Worm (Caenorhabditis elegans) whole organism, L4 larva: ENCODE results near the gene nhr-228.
A peak's percentile ranks its signal among the peaks of the same experiment; 100 is the strongest.

Source experiments
- F26F4.8 ChIP-seq: fragments of 200-800 bp; sonication (Bioruptor generic); conservative IDR thresholded peaks from 2 replicates; pipeline ENCODE4 v1.3.6; 2022; ENCODE audit warnings: missing genetic modification characterization, missing compliant biosample characterization
- F37D6.2 ChIP-seq: sonication (generic microtip); optimal IDR thresholded peaks from 2 replicates; lab custom pipeline; 2016; ENCODE audit warnings: mild to moderate bottlenecking, missing genetic modification characterization, missing compliant biosample characterization
- F49E8.2 ChIP-seq: sonication (generic microtip); optimal IDR thresholded peaks from 2 replicates; lab custom pipeline; 2016; ENCODE audit warnings: missing compliant biosample characterization, mild to moderate bottlenecking, missing genetic modification characterization, borderline replicate concordance
- arid-1 ChIP-seq: fragments of 200-800 bp; sonication (Bioruptor generic); conservative IDR thresholded peaks from 2 replicates; pipeline ENCODE4 v1.3.6; 2022; ENCODE audit warnings: missing genetic modification reagents, missing genetic modification characterization, missing compliant biosample characterization
- attf-4 ChIP-seq: sonication (generic microtip); optimal IDR thresholded peaks from 3 replicates; lab custom pipeline; 2017; ENCODE audit warnings: missing biosample characterization, missing genetic modification characterization
- cey-2 ChIP-seq: sonication (generic microtip); optimal IDR thresholded peaks from 3 replicates; lab custom pipeline; 2017; ENCODE audit warnings: missing genetic modification characterization, mild to moderate bottlenecking, missing compliant biosample characterization, antibody characterized with exemption, borderline replicate concordance; ENCODE audit not compliant: insufficient read depth
- daf-16 ChIP-seq, 3 experiments: sonication (generic microtip); optimal IDR thresholded peaks; 2 replicates each; lab custom pipeline; 2016 to 2017; ENCODE audit warnings: missing genetic modification characterization in 3 of 3, missing genetic modification reagents in 3 of 3, mild to moderate bottlenecking in 2 of 3, missing compliant biosample characterization in 2 of 3, missing biosample characterization in 1 of 3, moderate library complexity in 1 of 3
- dmd-6 ChIP-seq: fragments of 200-800 bp; sonication (Bioruptor generic); IDR thresholded peaks from 2 replicates; pipeline ENCODE4 v1.3.6; 2022; ENCODE audit warnings: missing genetic modification reagents, missing genetic modification characterization, missing compliant biosample characterization
- dmd-8 ChIP-seq: fragments of 200-800 bp; sonication (Bioruptor generic); IDR thresholded peaks from 2 replicates; pipeline ENCODE4 v1.3.6; 2022; ENCODE audit warnings: missing genetic modification characterization, missing compliant biosample characterization
- dpl-1 ChIP-seq: fragments of 150-350 bp; optimal IDR thresholded peaks from 2 replicates; lab custom pipeline; 2014; ENCODE audit warnings: missing biosample characterization, missing genetic modification reagents, missing genetic modification characterization
- dve-1 ChIP-seq: sonication (generic microtip); optimal IDR thresholded peaks from 2 replicates; lab custom pipeline; 2017; ENCODE audit warnings: antibody characterized with exemption, mild to moderate bottlenecking, missing genetic modification characterization, missing compliant biosample characterization; ENCODE audit not compliant: insufficient read depth
- hif-1 ChIP-seq, 2 experiments: sonication (generic microtip); optimal IDR thresholded peaks; 2 replicates each; lab custom pipeline; 2016 to 2017; ENCODE audit warnings: missing compliant biosample characterization in 2 of 2, missing genetic modification characterization in 2 of 2, missing genetic modification reagents in 2 of 2, missing genotype in 2 of 2, mild to moderate bottlenecking in 1 of 2
- hlh-11 ChIP-seq: fragments of 200-800 bp; sonication (Bioruptor generic); optimal IDR thresholded peaks from 2 replicates; lab custom pipeline; 2018; ENCODE audit warnings: mild to moderate bottlenecking, missing genetic modification characterization, missing compliant biosample characterization
- jun-1 ChIP-seq: fragments of 150-350 bp; optimal IDR thresholded peaks from 2 replicates; lab custom pipeline; 2014; ENCODE audit warnings: missing biosample characterization, missing genetic modification reagents, missing genetic modification characterization
- lim-7 ChIP-seq: fragments of 200-800 bp; sonication (Bioruptor generic); IDR thresholded peaks from 2 replicates; pipeline ENCODE4 v1.3.6; 2022; ENCODE audit warnings: missing genetic modification characterization, missing compliant biosample characterization
- lin-1 ChIP-seq: fragments of 200-800 bp; sonication (Bioruptor generic); IDR thresholded peaks from 2 replicates; pipeline ENCODE4 v1.3.6; 2022; ENCODE audit warnings: missing genetic modification reagents, missing genetic modification characterization, missing compliant biosample characterization
- lin-29 ChIP-seq: fragments of 200-800 bp; sonication (Bioruptor generic); IDR thresholded peaks from 2 replicates; pipeline ENCODE4 v1.3.6; 2022; ENCODE audit warnings: missing genetic modification reagents, missing genetic modification characterization, missing compliant biosample characterization
- lir-3 ChIP-seq: sonication (generic microtip); optimal IDR thresholded peaks from 2 replicates; lab custom pipeline; 2016; ENCODE audit warnings: mild to moderate bottlenecking, missing genetic modification characterization, missing compliant biosample characterization
- lsy-2 ChIP-seq, 2 experiments: fragments of 150-350 bp in 1 of 2; sonication (generic microtip) in 1 of 2; optimal IDR thresholded peaks; 2 replicates each; lab custom pipeline; 2014 to 2017; ENCODE audit warnings: missing biosample characterization in 2 of 2, missing genetic modification characterization in 2 of 2
- madf-5 ChIP-seq, 2 experiments: fragments of 200-800 bp; sonication (Bioruptor generic); IDR thresholded peaks; 2 replicates each; pipeline ENCODE4 v1.3.6; 2022; ENCODE audit warnings: missing compliant biosample characterization in 2 of 2, missing genetic modification characterization in 2 of 2
- nhr-10 ChIP-seq: fragments of 150-350 bp; optimal IDR thresholded peaks from 2 replicates; lab custom pipeline; 2014; ENCODE audit warnings: missing biosample characterization, missing genetic modification characterization
- nhr-102 ChIP-seq: sonication (generic microtip); optimal IDR thresholded peaks from 2 replicates; lab custom pipeline; 2016; ENCODE audit warnings: mild to moderate bottlenecking, missing genetic modification characterization, moderate library complexity, missing compliant biosample characterization
- nhr-11 ChIP-seq: fragments of 150-350 bp; optimal IDR thresholded peaks from 2 replicates; lab custom pipeline; 2014; ENCODE audit warnings: missing biosample characterization, missing genetic modification characterization
- nhr-25 ChIP-seq: sonication (generic microtip); optimal IDR thresholded peaks from 2 replicates; lab custom pipeline; 2017; ENCODE audit warnings: missing genetic modification characterization, mild to moderate bottlenecking, missing compliant biosample characterization, antibody characterized with exemption, moderate library complexity, borderline replicate concordance; ENCODE audit not compliant: insufficient read depth
- nhr-28 ChIP-seq: fragments of 150-350 bp; optimal IDR thresholded peaks from 2 replicates; lab custom pipeline; 2014; ENCODE audit warnings: missing biosample characterization, missing genetic modification characterization
- nhr-77 ChIP-seq: fragments of 150-350 bp; optimal IDR thresholded peaks from 2 replicates; lab custom pipeline; 2014; ENCODE audit warnings: missing biosample characterization, missing genetic modification characterization
- php-3 ChIP-seq: fragments of 200-800 bp; sonication (Bioruptor generic); IDR thresholded peaks from 2 replicates; pipeline ENCODE4 v1.3.6; 2022; ENCODE audit warnings: missing genetic modification reagents, missing genetic modification characterization, missing compliant biosample characterization
- pqm-1 ChIP-seq: sonication (generic microtip); optimal IDR thresholded peaks from 2 replicates; lab custom pipeline; 2017; ENCODE audit warnings: missing biosample characterization, missing genetic modification characterization
- saeg-2 ChIP-seq: fragments of 200-800 bp; sonication (Bioruptor generic); IDR thresholded peaks from 2 replicates; pipeline ENCODE4 v1.3.6; 2022; ENCODE audit warnings: missing genetic modification reagents, missing genetic modification characterization, missing compliant biosample characterization
- set-16 ChIP-seq: fragments of 200-800 bp; sonication (Bioruptor generic); IDR thresholded peaks from 2 replicates; pipeline ENCODE4 v1.3.6; 2022; ENCODE audit warnings: missing genetic modification reagents, missing genetic modification characterization, missing compliant biosample characterization
- spr-1 ChIP-seq: sonication (generic microtip); optimal IDR thresholded peaks from 2 replicates; lab custom pipeline; 2016; ENCODE audit warnings: mild to moderate bottlenecking, missing genetic modification characterization, missing compliant biosample characterization
- tag-97 ChIP-seq: fragments of 200-800 bp; sonication (Bioruptor generic); IDR thresholded peaks from 2 replicates; pipeline ENCODE4 v1.3.6; 2022; ENCODE audit warnings: missing genetic modification characterization, missing compliant biosample characterization
- tra-1 ChIP-seq: fragments of 200-800 bp; sonication (Bioruptor generic); IDR thresholded peaks from 2 replicates; pipeline ENCODE4 v1.3.6; 2022; ENCODE audit warnings: missing genetic modification reagents, missing genetic modification characterization, missing compliant biosample characterization
- unc-62 ChIP-seq, 3 experiments: fragments of 150-350 bp in 1 of 3; sonication (generic microtip); optimal IDR thresholded peaks in 2 of 3; peaks in 1 of 3; 1 replicate in 1 of 3; 2 replicates in 2 of 3; lab custom pipeline; 2014 to 2017; ENCODE audit warnings: missing biosample characterization in 3 of 3, missing genetic modification characterization in 3 of 3, missing genetic modification reagents in 3 of 3, missing genotype in 1 of 3
- zag-1 ChIP-seq: fragments of 150-350 bp; optimal IDR thresholded peaks from 2 replicates; lab custom pipeline; 2014; ENCODE audit warnings: missing biosample characterization, missing genetic modification characterization
- zip-2 ChIP-seq: fragments of 150-350 bp; optimal IDR thresholded peaks from 2 replicates; lab custom pipeline; 2014; ENCODE audit warnings: missing biosample characterization, missing genetic modification characterization
- ztf-11 ChIP-seq: fragments of 150-350 bp; optimal IDR thresholded peaks from 2 replicates; lab custom pipeline; 2014; ENCODE audit warnings: missing biosample characterization, missing genetic modification characterization

The nhr-228 gene

ce11 chrV:2324260-2324659, 42.7 kb downstream of the nhr-228 start:
- TF ChIP-seq F49E8.2 (tag; lab: Kevin White, UChicago) (no peak), arid-1 (GFP tag; lab: Robert Waterston, UW) (no peak), dpl-1 (no peak), attf-4 (tag; lab: Kevin White, UChicago) (no peak), F37D6.2 (no peak), daf-16 (GFP tag; optimal IDR thresholded peaks at IDR 0.05; lab: Kevin White, UChicago) (no peak), daf-16 (tag; optimal IDR thresholded peaks at IDR 0.05; lab: Kevin White, UChicago) (peak; percentile 93), nhr-102 (tag; lab: Kevin White, UChicago) (peak; percentile 57), nhr-77 (tag; lab: Kevin White, UChicago) (peak; percentile 91), nhr-28 (tag; lab: Kevin White, UChicago) (peak; percentile 85), ztf-11 (tag; lab: Kevin White, UChicago) (no peak), dmd-6 (GFP tag; lab: Robert Waterston, UW) (peak; percentile 92), zag-1 (tag; lab: Kevin White, UChicago) (no peak), jun-1 (tag; lab: Kevin White, UChicago) (no peak), unc-62 (GFP tag; optimal IDR thresholded peaks at IDR 0.05 in 1 of 2; lab: Kevin White, UChicago) (peak in 1 of 2 experiments; percentile 84), unc-62 (tag; optimal IDR thresholded peaks at IDR 0.05; lab: Kevin White, UChicago) (no peak), set-16 (GFP tag; lab: Robert Waterston, UW) (no peak), lin-29 (GFP tag; lab: Robert Waterston, UW) (no peak), madf-5 (GFP tag; IDR thresholded peaks at IDR 0.05; lab: Robert Waterston, UW) (no peak), nhr-25 (tag; lab: Kevin White, UChicago) (no peak), spr-1 (no peak), lsy-2 (tag; optimal IDR thresholded peaks at IDR 0.05; lab: Kevin White, UChicago) (no peak), lir-3 (tag; lab: Kevin White, UChicago) (no peak), hif-1 (tag; optimal IDR thresholded peaks at IDR 0.05; lab: Kevin White, UChicago) (no peak), tra-1 (GFP tag; lab: Robert Waterston, UW) (peak; percentile 38; the same call in 1 of the 2 replicates), lim-7 (GFP tag; lab: Robert Waterston, UW) (no peak), cey-2 (tag; lab: Kevin White, UChicago) (no peak), lin-1 (GFP tag; lab: Robert Waterston, UW) (peak; percentile 69; the same call in 1 of the 2 replicates), F26F4.8 (GFP tag; lab: Robert Waterston, UW) (no peak), dmd-8 (no peak), pqm-1 (tag; lab: Kevin White, UChicago) (peak; percentile 90), hlh-11 (tag; lab: Kevin White, UChicago) (peak; percentile 74), nhr-10 (peak; percentile 21), nhr-11 (no peak), dve-1 (peak; percentile 88), php-3 (GFP tag; lab: Robert Waterston, UW) (peak; percentile 87), tag-97 (GFP tag; lab: Robert Waterston, UW) (no peak)

ce11 chrV:2325052-2325451, 43.5 kb downstream of the nhr-228 start, which contains the start of gene pud-3:
pud-3 (minus strand) TSS chrV:2325152.
- no peak for TF ChIP-seq saeg-2 (GFP tag; lab: Robert Waterston, UW)
- TF ChIP-seq nhr-10: no peak
- TF ChIP-seq zip-2 (tag; lab: Kevin White, UChicago): no peak
- no peak for TF ChIP-seq daf-16 (GFP tag; optimal IDR thresholded peaks at IDR 0.05; lab: Kevin White, UChicago)
- peak; percentile 61 for TF ChIP-seq daf-16 (tag; optimal IDR thresholded peaks at IDR 0.05; lab: Kevin White, UChicago)
- no peak for TF ChIP-seq php-3 (GFP tag; lab: Robert Waterston, UW)
- peak; percentile 10 for TF ChIP-seq dve-1
